Fruit fly (Drosophila melanogaster) S2 (cell line): ENCODE data around the gene GatA.

Experiments used
- CG8478 ChIP-seq: fragments of >200 bp; optimal IDR thresholded peaks from 2 replicates; lab custom pipeline; 2018
- CTCF ChIP-seq, 2 experiments: fragments of >200 bp; optimal IDR thresholded peaks; 2 replicates each; lab custom pipeline; 2018

- TF ChIP-seq CG8478 (lab: Kevin White, UChicago) = no peak
- TF ChIP-seq CTCF (optimal IDR thresholded peaks at IDR 0.05; lab: Kevin White, UChicago) = no peak
These were observed 1.5 kb downstream of the GatA start, which contains the start of gene NP15.6 for dm6 chr3R:19027165-19027564.
